Fruit fly (Drosophila melanogaster): ENCODE data around the gene p38c.

p38c gene

DNA sequence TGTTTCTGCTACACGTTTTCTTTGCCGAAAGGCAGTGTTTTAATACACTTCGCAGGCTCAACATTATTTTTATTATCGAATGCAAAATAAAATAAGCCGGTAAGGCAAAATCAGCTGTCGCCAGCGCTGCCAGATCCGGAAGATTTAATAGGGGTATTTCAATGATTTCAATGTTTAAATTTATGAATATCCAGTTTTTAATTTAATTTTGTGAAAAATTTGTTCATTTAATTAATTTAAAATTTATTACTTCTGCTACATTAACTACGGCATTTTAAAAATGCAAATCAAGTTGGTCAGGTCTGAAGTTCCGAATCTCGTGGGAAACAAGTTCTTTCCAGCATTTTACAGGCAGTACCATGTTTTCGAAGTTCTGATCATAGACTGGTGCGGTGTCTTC, 1.2 kb downstream of the p38c start, which contains the start of gene Slimp (continued):
- TF ChIP-seq CkIIα-i1 (GFP tag; IDR thresholded peaks at IDR 0.05) (no peak), Nf-YC (tag; optimal IDR thresholded peaks at IDR 0.05) (no peak), Ssrp (tag; optimal IDR thresholded peaks at IDR 0.05) (no peak), CG8281 (tag; optimal IDR thresholded peaks at IDR 0.05) (no peak), CG10654 (GFP tag; optimal IDR thresholded peaks at IDR 0.05) (no peak), zen (tag; optimal IDR thresholded peaks at IDR 0.05) (no peak), CG13296 (GFP tag; optimal IDR thresholded peaks at IDR 0.05) (peak; percentile 21), dan (GFP tag; IDR thresholded peaks at IDR 0.05) (no peak), Spps (tag; optimal IDR thresholded peaks at IDR 0.05) (no peak), sob (GFP tag; IDR thresholded peaks at IDR 0.05) (0 out of 2 replicates have a peak, but pooled peaks have one; percentile 20), CG30403 (GFP tag; optimal IDR thresholded peaks at IDR 0.05) (peak; percentile 26), CG10543 (GFP tag; optimal IDR thresholded peaks at IDR 0.05) (no peak), CG4707 (GFP tag; optimal IDR thresholded peaks at IDR 0.05) (no peak), dysf (GFP tag; IDR thresholded peaks at IDR 0.05) (no peak), vvl (GFP tag; IDR thresholded peaks at IDR 0.05) (0 out of 2 replicates have a peak, but pooled peaks have one; percentile 34), CG4617 (GFP tag; optimal IDR thresholded peaks at IDR 0.05; ENCODE audit: borderline replicate concordance) (peak; percentile 11), insv (GFP tag; optimal IDR thresholded peaks at IDR 0.05) (no peak), HHEX (GFP tag; optimal IDR thresholded peaks at IDR 0.05) (no peak), CG9876 (GFP tag; optimal IDR thresholded peaks at IDR 0.05) (no peak), CG11085 (GFP tag; IDR thresholded peaks at IDR 0.05) (no peak), grau (tag; optimal IDR thresholded peaks at IDR 0.05) (peak; percentile 40), en (GFP tag; optimal IDR thresholded peaks at IDR 0.05) (no peak), Fer2 (tag; optimal IDR thresholded peaks at IDR 0.05) (no peak), CG17186 (GFP tag; optimal IDR thresholded peaks at IDR 0.05) (no peak), CG11504 (tag; optimal IDR thresholded peaks at IDR 0.05) (peak; percentile 33), ash1 (GFP tag; optimal IDR thresholded peaks at IDR 0.05) (no peak), Fer1 (GFP tag; optimal IDR thresholded peaks at IDR 0.05) (peak; percentile 13), CG10979 (tag; optimal IDR thresholded peaks at IDR 0.05) (peak; percentile 18), slou (GFP tag; optimal IDR thresholded peaks at IDR 0.05) (no peak), nau (GFP tag; optimal IDR thresholded peaks at IDR 0.05) (no peak), Stat92E (GFP tag; optimal IDR thresholded peaks at IDR 0.05) (no peak), Opbp (GFP tag; IDR thresholded peaks at IDR 0.05; ENCODE audit: partially characterized antibody) (0 out of 3 replicates have a peak, but pooled peaks have one; percentile 46), knrl (GFP tag; IDR thresholded peaks at IDR 0.05; ENCODE audit: partially characterized antibody) (0 out of 3 replicates have a peak, but pooled peaks have one; percentile 17), CG6854 (GFP tag; optimal IDR thresholded peaks at IDR 0.05) (no peak), CG11723 (GFP tag; optimal IDR thresholded peaks at IDR 0.05) (no peak), CG15479 (GFP tag; optimal IDR thresholded peaks at IDR 0.05) (no peak), Xrp1 (GFP tag; IDR thresholded peaks at IDR 0.05) (no peak; the same call in 1 of the 2 replicates), lilli (GFP tag; optimal IDR thresholded peaks at IDR 0.05) (peak; percentile 25), CG15073 (GFP tag; optimal IDR thresholded peaks at IDR 0.05) (no peak), CG8359 (GFP tag; optimal IDR thresholded peaks at IDR 0.05; ENCODE audit: borderline replicate concordance) (no peak), Med (GFP tag) (peak; percentile 38), ap (GFP tag; IDR thresholded peaks at IDR 0.05) (no peak), pfk (GFP tag; optimal IDR thresholded peaks at IDR 0.05) (no peak), Chrac-16 (GFP tag; optimal IDR thresholded peaks at IDR 0.05) (peak; percentile 17), CG13287 (GFP tag; IDR thresholded peaks at IDR 0.05; ENCODE audit: partially characterized antibody) (peak; percentile 39), pnt (GFP tag; optimal IDR thresholded peaks at IDR 0.05) (no peak), Mes4 (GFP tag; optimal IDR thresholded peaks at IDR 0.05) (no peak), Eip74EF (GFP tag; optimal IDR thresholded peaks at IDR 0.05) (no peak), cad (GFP tag; optimal IDR thresholded peaks at IDR 0.05) (no peak), CG2129 (GFP tag; IDR thresholded peaks at IDR 0.05; ENCODE audit: partially characterized antibody) (no peak)

Data from whole organism, embryonic.